Fruit fly (Drosophila melanogaster): ENCODE data around the gene Mkp.

Mkp gene

dm6 chr3L:174501-174900 lies 9.8 kb downstream of the Mkp start:
- TF ChIP-seq CG3919 (GFP tag; optimal IDR thresholded peaks at IDR 0.05) (no peak), OdsH (GFP tag; optimal IDR thresholded peaks at IDR 0.05) (no peak), svp (GFP tag) (no peak), fd59A (GFP tag; optimal IDR thresholded peaks at IDR 0.05) (no peak), CG1621 (tag; optimal IDR thresholded peaks at IDR 0.05) (no peak), Met (GFP tag; optimal IDR thresholded peaks at IDR 0.05) (no peak), ss (GFP tag; optimal IDR thresholded peaks at IDR 0.05) (no peak), CG7368 (GFP tag; optimal IDR thresholded peaks at IDR 0.05) (no peak), Blimp-1 (GFP tag; optimal IDR thresholded peaks at IDR 0.05) (no peak), CG16779 (tag; optimal IDR thresholded peaks at IDR 0.05) (no peak), Ets96B (tag; optimal IDR thresholded peaks at IDR 0.05) (no peak), vri (GFP tag; optimal IDR thresholded peaks at IDR 0.05) (no peak), CG6808 (GFP tag; optimal IDR thresholded peaks at IDR 0.05) (no peak), dsx (GFP tag; optimal IDR thresholded peaks at IDR 0.05; ENCODE audit: poor library complexity, severe bottlenecking) (peak; percentile 36), Hr4 (GFP tag; optimal IDR thresholded peaks at IDR 0.05) (no peak), Hr39 (GFP tag; optimal IDR thresholded peaks at IDR 0.05) (no peak), Eip78C (GFP tag) (peak; percentile 49), achi (GFP tag; optimal IDR thresholded peaks at IDR 0.05) (peak; percentile 28), CG6854 (GFP tag; optimal IDR thresholded peaks at IDR 0.05) (no peak), fkh (GFP tag; optimal IDR thresholded peaks at IDR 0.05) (no peak), fd85E (GFP tag; optimal IDR thresholded peaks at IDR 0.05) (no peak), CG8632 (GFP tag; optimal IDR thresholded peaks at IDR 0.05) (no peak), CG4318 (GFP tag; optimal IDR thresholded peaks at IDR 0.05) (no peak), esn (GFP tag; optimal IDR thresholded peaks at IDR 0.05) (peak; percentile 24), Sox102F (GFP tag; optimal IDR thresholded peaks at IDR 0.05) (no peak), Sox14 (GFP tag; optimal IDR thresholded peaks at IDR 0.05) (no peak)

DNA sequence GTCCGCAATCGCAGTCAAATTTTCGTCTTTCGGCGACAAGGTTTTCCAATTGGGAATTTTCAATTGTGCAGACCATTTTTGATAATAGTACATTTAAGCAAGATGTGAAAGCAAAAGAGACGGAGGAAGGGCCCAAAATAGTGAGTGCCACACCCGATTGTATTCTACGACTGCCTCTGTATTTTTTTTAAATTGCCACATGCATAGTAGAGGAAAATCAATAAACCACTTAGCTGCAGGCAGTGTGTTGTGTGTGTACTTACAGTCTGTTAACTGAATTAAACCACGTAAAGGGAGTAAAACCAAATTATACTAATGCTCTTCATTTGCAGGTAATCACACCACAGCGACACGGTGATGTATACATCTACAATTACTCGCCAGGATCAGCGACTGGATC lies 12.6 kb downstream of the Mkp start:
- TF ChIP-seq Hr4 (GFP tag; optimal IDR thresholded peaks at IDR 0.05) (no peak), Eip78C (GFP tag) (peak; percentile 21)

- TF ChIP-seq Eip78C (GFP tag) (no peak), CG8632 (GFP tag; optimal IDR thresholded peaks at IDR 0.05) (peak; percentile 4), achi (GFP tag; optimal IDR thresholded peaks at IDR 0.05) (no peak), Lpt (GFP tag; optimal IDR thresholded peaks at IDR 0.05) (no peak), CG3032 (tag; optimal IDR thresholded peaks at IDR 0.05) (no peak), svp (GFP tag) (peak; percentile 56), CG8319 (GFP tag; optimal IDR thresholded peaks at IDR 0.05) (no peak), fkh (GFP tag; optimal IDR thresholded peaks at IDR 0.05) (no peak), CG15336 (GFP tag; IDR thresholded peaks at IDR 0.05) (no peak), CG11762 (GFP tag; optimal IDR thresholded peaks at IDR 0.05; ENCODE audit: insufficient read depth) (no peak), Sox14 (GFP tag; optimal IDR thresholded peaks at IDR 0.05) (no peak), dac (GFP tag; optimal IDR thresholded peaks at IDR 0.05) (no peak), ss (GFP tag; optimal IDR thresholded peaks at IDR 0.05) (no peak), esn (GFP tag; optimal IDR thresholded peaks at IDR 0.05) (peak; percentile 49), CG6808 (GFP tag; optimal IDR thresholded peaks at IDR 0.05) (no peak), vri (GFP tag; optimal IDR thresholded peaks at IDR 0.05) (no peak), CG3919 (GFP tag; optimal IDR thresholded peaks at IDR 0.05) (peak; percentile 2), Hr39 (GFP tag; optimal IDR thresholded peaks at IDR 0.05) (no peak), Ets96B (tag; optimal IDR thresholded peaks at IDR 0.05) (no peak), Met (GFP tag; optimal IDR thresholded peaks at IDR 0.05) (peak; percentile 28), spab (GFP tag; optimal IDR thresholded peaks at IDR 0.05) (no peak), CG9139 (GFP tag; optimal IDR thresholded peaks at IDR 0.05) (no peak), CG10631 (GFP tag; optimal IDR thresholded peaks at IDR 0.05) (no peak), Ets21C (GFP tag; optimal IDR thresholded peaks at IDR 0.05) (no peak), Eip75B (GFP tag; optimal IDR thresholded peaks at IDR 0.05) (no peak), fd85E (GFP tag; optimal IDR thresholded peaks at IDR 0.05) (no peak), topi (GFP tag; optimal IDR thresholded peaks at IDR 0.05) (no peak), OdsH (GFP tag; optimal IDR thresholded peaks at IDR 0.05) (no peak), fd59A (GFP tag; optimal IDR thresholded peaks at IDR 0.05) (no peak), Hr38 (GFP tag; optimal IDR thresholded peaks at IDR 0.05) (no peak), CG8119 (GFP tag; IDR thresholded peaks at IDR 0.05) (0 out of 3 replicates have a peak, but pooled peaks have one; percentile 9), CG16779 (tag; optimal IDR thresholded peaks at IDR 0.05) (no peak), net (GFP tag; optimal IDR thresholded peaks at IDR 0.05) (no peak), CG6854 (GFP tag; optimal IDR thresholded peaks at IDR 0.05) (no peak), Sox102F (GFP tag; optimal IDR thresholded peaks at IDR 0.05) (no peak), CG6276 (GFP tag; optimal IDR thresholded peaks at IDR 0.05) (no peak), cyc (GFP tag; optimal IDR thresholded peaks at IDR 0.05) (peak; percentile 28), pdm3 (GFP tag; optimal IDR thresholded peaks at IDR 0.05) (no peak), CG11294 (GFP tag; IDR thresholded peaks at IDR 0.05) (no peak), salr (GFP tag; optimal IDR thresholded peaks at IDR 0.05) (no peak)
Observed at dm6 chr3L:166789-167132, 17.6 kb downstream of the Mkp start.
